Worm (Caenorhabditis elegans) whole organism, L3 larva: ENCODE measurements around the gene F41H10.1.

ENCODE experiments used
- ceh-82 ChIP-seq: fragments of 150-350 bp; optimal IDR thresholded peaks from 2 replicates; lab custom pipeline; 2014; ENCODE audit warnings: missing biosample characterization, missing genetic modification characterization
- nhr-25 ChIP-seq: sonication (generic microtip); optimal IDR thresholded peaks from 2 replicates; lab custom pipeline; 2017; ENCODE audit warnings: missing biosample characterization, missing genetic modification characterization

ce11 chrIV:5397539-5397938 lies 14.8 kb downstream of the F41H10.1 start, which contains the start of gene ZK616.2:
- TF ChIP-seq nhr-25 (tag; lab: Kevin White, UChicago) (no peak), ceh-82 (tag; lab: Kevin White, UChicago) (no peak)
